Fruit fly (Drosophila melanogaster) whole organism, embryonic: ENCODE results near the gene Tim17a1.
A peak's percentile ranks its signal among the peaks of the same experiment; 100 is the strongest.

Experiments used
- CG10565 ChIP-seq: fragments of 200-800 bp; sonication (Bioruptor generic); optimal IDR thresholded peaks from 3 replicates; lab custom pipeline; 2016; ENCODE audit warnings: missing biosample characterization, mild to moderate bottlenecking, missing genetic modification characterization
- CG11398 ChIP-seq: fragments of 200-800 bp; sonication (Bioruptor generic); optimal IDR thresholded peaks from 2 replicates; lab custom pipeline; 2016; ENCODE audit warnings: missing biosample characterization, missing genetic modification characterization
- CG12104 ChIP-seq: fragments of 200-800 bp; sonication (Bioruptor generic); optimal IDR thresholded peaks from 3 replicates; lab custom pipeline; 2016; ENCODE audit warnings: missing biosample characterization, missing genetic modification characterization
- CG1233 ChIP-seq: fragments of 200-800 bp; sonication (Bioruptor generic); optimal IDR thresholded peaks from 4 replicates; lab custom pipeline; 2018; ENCODE audit warnings: missing biosample characterization, mild to moderate bottlenecking, missing genetic modification characterization
- CG12942 ChIP-seq: fragments of 200-800 bp; sonication (Bioruptor generic); optimal IDR thresholded peaks from 3 replicates; lab custom pipeline; 2016; ENCODE audit warnings: missing biosample characterization, missing genetic modification characterization
- CG13894 ChIP-seq: fragments of 200-800 bp; sonication (Bioruptor generic); optimal IDR thresholded peaks from 3 replicates; lab custom pipeline; 2018; ENCODE audit warnings: missing biosample characterization, mild to moderate bottlenecking, missing genetic modification characterization, moderate library complexity
- CG14860 ChIP-seq: fragments of 200-800 bp; sonication (Bioruptor generic); IDR thresholded peaks from 3 replicates; pipeline ENCODE4 v1.3.6; 2022; ENCODE audit warnings: missing biosample characterization, missing genetic modification characterization; ENCODE audit not compliant: partially characterized antibody
- CG1529 ChIP-seq: fragments of 200-800 bp; sonication (Bioruptor generic); optimal IDR thresholded peaks from 3 replicates; lab custom pipeline; 2018; ENCODE audit warnings: missing biosample characterization, missing genetic modification characterization
- CG1602 ChIP-seq: fragments of 200-800 bp; sonication (Bioruptor generic); optimal IDR thresholded peaks from 3 replicates; lab custom pipeline; 2016; ENCODE audit warnings: missing biosample characterization, missing genetic modification characterization
- CG16863 ChIP-seq: fragments of 200-800 bp; sonication (Bioruptor generic); optimal IDR thresholded peaks from 3 replicates; lab custom pipeline; 2016; ENCODE audit warnings: missing biosample characterization, missing genetic modification characterization
- CG17361 ChIP-seq: fragments of 200-800 bp; sonication (Bioruptor generic); IDR thresholded peaks from 3 replicates; pipeline ENCODE4 v1.3.6; 2022; ENCODE audit warnings: missing biosample characterization, missing genetic modification characterization
- CG17612 ChIP-seq: fragments of 200-800 bp; sonication (Bioruptor generic); IDR thresholded peaks from 2 replicates; pipeline ENCODE4 v1.3.6; 2022; ENCODE audit warnings: missing biosample characterization, missing genetic modification characterization
- CG17802 ChIP-seq: fragments of 200-800 bp; sonication (Bioruptor generic); optimal IDR thresholded peaks from 2 replicates; lab custom pipeline; 2018; ENCODE audit warnings: missing biosample characterization, mild to moderate bottlenecking, missing genetic modification characterization, moderate library complexity
- CG17829 ChIP-seq: fragments of 200-800 bp; optimal IDR thresholded peaks from 2 replicates; lab custom pipeline; 2019; ENCODE audit warnings: missing biosample characterization, mild to moderate bottlenecking, missing genetic modification characterization, moderate library complexity
- CG2678 ChIP-seq: fragments of 200-800 bp; sonication (Bioruptor generic); optimal IDR thresholded peaks from 3 replicates; lab custom pipeline; 2019; ENCODE audit warnings: missing biosample characterization, mild to moderate bottlenecking, missing genetic modification characterization, moderate library complexity
- CG2889 ChIP-seq: fragments of 200-800 bp; sonication (Bioruptor generic); IDR thresholded peaks from 3 replicates; pipeline ENCODE4 v1.3.6; 2022; ENCODE audit warnings: missing biosample characterization, missing genetic modification characterization
- CG30431 ChIP-seq: fragments of 200-800 bp; sonication (Bioruptor generic); optimal IDR thresholded peaks from 2 replicates; lab custom pipeline; 2017; ENCODE audit warnings: missing biosample characterization, missing genetic modification characterization
- CG31441 ChIP-seq: fragments of 200-800 bp; sonication (Bioruptor generic); IDR thresholded peaks from 2 replicates; pipeline ENCODE4 v1.3.6; 2022; ENCODE audit warnings: missing biosample characterization, missing genetic modification characterization
- CG3163 ChIP-seq: fragments of 200-800 bp; sonication (Bioruptor generic); optimal IDR thresholded peaks from 3 replicates; lab custom pipeline; 2016; ENCODE audit warnings: missing biosample characterization, missing genetic modification characterization
- CG32532 ChIP-seq: fragments of 200-800 bp; sonication (Bioruptor generic); IDR thresholded peaks from 2 replicates; pipeline ENCODE4 v1.3.6; 2022; ENCODE audit warnings: missing biosample characterization, missing genetic modification characterization
- CG34224 ChIP-seq: fragments of 200-800 bp; sonication (Bioruptor generic); IDR thresholded peaks from 3 replicates; pipeline ENCODE4 v1.3.6; 2022; ENCODE audit warnings: missing biosample characterization, missing genetic modification characterization; ENCODE audit not compliant: partially characterized antibody
- CG3726 ChIP-seq: fragments of 200-800 bp; sonication (Bioruptor generic); IDR thresholded peaks from 3 replicates; pipeline ENCODE4, ENCODE4 v1.3.6; 2022; ENCODE audit warnings: missing biosample characterization, missing genetic modification characterization
- CG3847 ChIP-seq: fragments of 200-800 bp; sonication (Bioruptor generic); IDR thresholded peaks from 2 replicates; pipeline ENCODE4 v1.3.6; 2022; ENCODE audit warnings: missing biosample characterization, missing genetic modification characterization
- CG4617 ChIP-seq: fragments of 200-800 bp; sonication (Bioruptor generic); optimal IDR thresholded peaks from 3 replicates; lab custom pipeline; 2016; ENCODE audit warnings: missing biosample characterization, missing genetic modification characterization, borderline replicate concordance
- CG6272 ChIP-seq: fragments of 200-800 bp; sonication (Bioruptor generic); IDR thresholded peaks from 2 replicates; pipeline ENCODE4 v1.3.6; 2022; ENCODE audit warnings: missing biosample characterization, missing genetic modification characterization
- CG7556 ChIP-seq: fragments of 200-800 bp; sonication (Bioruptor generic); optimal IDR thresholded peaks from 2 replicates; lab custom pipeline; 2017; ENCODE audit warnings: missing biosample characterization, mild to moderate bottlenecking, missing genetic modification characterization
- CG9797 ChIP-seq: fragments of 200-800 bp; sonication (Bioruptor generic); optimal IDR thresholded peaks from 3 replicates; lab custom pipeline; 2018; ENCODE audit warnings: missing biosample characterization, mild to moderate bottlenecking, missing genetic modification characterization
- CTCF ChIP-seq: fragments of 200-800 bp; sonication (Bioruptor generic); optimal IDR thresholded peaks from 2 replicates; lab custom pipeline; 2017; ENCODE audit warnings: missing biosample characterization, mild to moderate bottlenecking, missing genetic modification characterization, moderate library complexity
- Camta ChIP-seq: fragments of 200-800 bp; sonication (Bioruptor generic); optimal IDR thresholded peaks from 2 replicates; lab custom pipeline; 2016; ENCODE audit warnings: missing biosample characterization, missing genetic modification characterization
- Eip74EF ChIP-seq, 2 experiments: fragments of 200-800 bp in 1 of 2; fragments of >200 bp in 1 of 2; sonication (Bioruptor generic) in 1 of 2; optimal IDR thresholded peaks; 2 replicates each; lab custom pipeline; 2017 to 2019; ENCODE audit warnings: missing biosample characterization in 2 of 2, missing genetic modification characterization in 2 of 2, mild to moderate bottlenecking in 1 of 2, moderate library complexity in 1 of 2
- Elba2 ChIP-seq: fragments of 200-800 bp; sonication (Bioruptor generic); optimal IDR thresholded peaks from 3 replicates; lab custom pipeline; 2016; ENCODE audit warnings: missing biosample characterization, missing genetic modification characterization
- Hey ChIP-seq: fragments of 200-800 bp; sonication (Bioruptor generic); optimal IDR thresholded peaks from 3 replicates; lab custom pipeline; 2018; ENCODE audit warnings: missing biosample characterization, mild to moderate bottlenecking, missing genetic modification characterization
- Hsf ChIP-seq: fragments of 200-800 bp; sonication (Bioruptor generic); optimal IDR thresholded peaks from 3 replicates; lab custom pipeline; 2016; ENCODE audit warnings: missing biosample characterization, missing genetic modification characterization
- NfI ChIP-seq: fragments of 200-800 bp; sonication (Bioruptor generic); optimal IDR thresholded peaks from 3 replicates; lab custom pipeline; 2018; ENCODE audit warnings: missing biosample characterization, mild to moderate bottlenecking, missing genetic modification characterization, moderate library complexity
- Side ChIP-seq: fragments of 200-800 bp; sonication (Bioruptor generic); optimal IDR thresholded peaks from 2 replicates; lab custom pipeline; 2016; ENCODE audit warnings: missing biosample characterization, missing genetic modification characterization
- Xbp1 ChIP-seq: fragments of 200-800 bp; sonication (Bioruptor generic); optimal IDR thresholded peaks from 3 replicates; lab custom pipeline; 2016; ENCODE audit warnings: missing biosample characterization, mild to moderate bottlenecking, missing genetic modification characterization
- YL-1 ChIP-seq: fragments of 200-800 bp; sonication (Bioruptor generic); optimal IDR thresholded peaks from 3 replicates; lab custom pipeline; 2017; ENCODE audit warnings: missing biosample characterization, mild to moderate bottlenecking, missing genetic modification characterization
- dmrt11E ChIP-seq: fragments of 200-800 bp; sonication (Bioruptor generic); optimal IDR thresholded peaks from 3 replicates; lab custom pipeline; 2018; ENCODE audit warnings: missing biosample characterization, mild to moderate bottlenecking, missing genetic modification characterization, moderate library complexity
- ems ChIP-seq: fragments of 200-800 bp; sonication (Bioruptor generic); optimal IDR thresholded peaks from 3 replicates; lab custom pipeline; 2016; ENCODE audit warnings: missing biosample characterization, missing genetic modification characterization
- esg ChIP-seq: fragments of 200-800 bp; sonication (Bioruptor generic); conservative IDR thresholded peaks from 2 replicates; pipeline ENCODE4 v1.3.6; 2022; ENCODE audit warnings: missing biosample characterization, missing genetic modification characterization
- ewg ChIP-seq: fragments of 200-800 bp; sonication (Bioruptor generic); optimal IDR thresholded peaks from 3 replicates; lab custom pipeline; 2017; ENCODE audit warnings: mild to moderate bottlenecking, missing biosample characterization, missing genetic modification reagents, missing genetic modification characterization
- fd96Cb ChIP-seq: fragments of 200-800 bp; sonication (Bioruptor generic); optimal IDR thresholded peaks from 2 replicates; lab custom pipeline; 2018; ENCODE audit warnings: missing biosample characterization, mild to moderate bottlenecking, missing genetic modification characterization, moderate library complexity
- gcm ChIP-seq: fragments of 200-800 bp; sonication (Bioruptor generic); optimal IDR thresholded peaks from 2 replicates; lab custom pipeline; 2019; ENCODE audit warnings: missing biosample characterization, mild to moderate bottlenecking, missing genetic modification characterization, moderate library complexity
- her ChIP-seq: fragments of 200-800 bp; sonication (Bioruptor generic); optimal IDR thresholded peaks from 2 replicates; lab custom pipeline; 2016; ENCODE audit warnings: missing biosample characterization, missing genetic modification characterization
- kah ChIP-seq: fragments of 200-800 bp; sonication (Bioruptor generic); optimal IDR thresholded peaks from 2 replicates; lab custom pipeline; 2018; ENCODE audit warnings: missing biosample characterization, mild to moderate bottlenecking, missing genetic modification characterization
- kay ChIP-seq: fragments of 200-800 bp; sonication (Bioruptor generic); optimal IDR thresholded peaks from 2 replicates; lab custom pipeline; 2016; ENCODE audit warnings: missing biosample characterization, missing genetic modification characterization
- ranshi ChIP-seq: fragments of 200-800 bp; sonication (Bioruptor generic); IDR thresholded peaks from 2 replicates; pipeline ENCODE4 v1.3.6; 2022; ENCODE audit warnings: missing biosample characterization, missing genetic modification characterization
- scrt ChIP-seq: fragments of 200-800 bp; sonication (Bioruptor generic); optimal IDR thresholded peaks from 2 replicates; lab custom pipeline; 2018; ENCODE audit warnings: missing biosample characterization, mild to moderate bottlenecking, missing genetic modification characterization, moderate library complexity
- sens-2 ChIP-seq: fragments of 200-800 bp; sonication (Bioruptor generic); IDR thresholded peaks from 2 replicates; pipeline ENCODE4 v1.3.6; 2022; ENCODE audit warnings: missing biosample characterization, missing genetic modification characterization
- ssp ChIP-seq: fragments of 200-800 bp; sonication (Bioruptor generic); IDR thresholded peaks from 2 replicates; pipeline ENCODE4 v1.3.6; 2022; ENCODE audit warnings: missing biosample characterization, missing genetic modification characterization
- sug ChIP-seq: fragments of 200-800 bp; optimal IDR thresholded peaks from 2 replicates; lab custom pipeline; 2019; ENCODE audit warnings: missing biosample characterization, mild to moderate bottlenecking, missing genetic modification characterization, moderate library complexity
- z ChIP-seq: fragments of 200-800 bp; sonication (Bioruptor generic); IDR thresholded peaks from 3 replicates; pipeline ENCODE4 v1.3.6; 2022; ENCODE audit warnings: missing biosample characterization, missing genetic modification characterization

Tim17a1 gene

DNA sequence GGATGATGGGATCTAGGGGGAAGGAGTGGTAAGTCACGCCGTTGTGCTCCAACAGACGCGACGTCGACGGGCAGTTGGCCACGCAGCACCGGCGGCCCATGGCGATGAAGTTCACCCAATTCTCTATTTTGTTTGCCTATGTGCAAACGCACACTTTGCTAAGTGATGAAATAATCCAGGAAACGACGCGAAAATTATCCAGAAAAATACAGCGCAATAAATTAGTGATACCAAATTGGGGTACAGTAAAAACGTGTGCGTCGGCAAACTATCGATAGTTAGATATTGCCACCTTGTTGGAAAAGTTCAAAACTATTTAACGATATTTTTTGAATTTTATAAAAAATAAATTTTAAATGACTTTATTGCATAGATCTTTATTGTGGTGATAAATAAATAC lies 8.4 kb downstream of the Tim17a1 start, which contains the start of gene MBD-R2 (continued):
- no peak for TF ChIP-seq CG2889 (GFP tag; lab: Robert Waterston, UW)
- no peak for TF ChIP-seq CG12104 (GFP tag; lab: Kevin White, UChicago)
- no peak for TF ChIP-seq CG7556 (GFP tag; lab: Kevin White, UChicago)
- no peak for TF ChIP-seq esg
- TF ChIP-seq CG9797 (GFP tag; lab: Kevin White, UChicago) = peak; percentile 60
- no peak for TF ChIP-seq CG1602
- TF ChIP-seq CG17361 (GFP tag; lab: Robert Waterston, UW) = 0 out of 3 replicates have a peak, but pooled peaks have one; percentile 26
- no peak for TF ChIP-seq ranshi (GFP tag; lab: Robert Waterston, UW)
- TF ChIP-seq ewg = no peak
- no peak for TF ChIP-seq NfI (GFP tag; lab: Kevin White, UChicago)
- TF ChIP-seq Xbp1 (GFP tag; lab: Kevin White, UChicago) = no peak
- no peak for TF ChIP-seq scrt (GFP tag; lab: Kevin White, UChicago)
- peak; percentile 1 for TF ChIP-seq gcm
- no peak for TF ChIP-seq ssp (GFP tag; lab: Robert Waterston, UW)
- no peak for TF ChIP-seq Hsf (GFP tag; lab: Kevin White, UChicago)
- TF ChIP-seq CG2678 (tag; lab: Kevin White, UChicago) = no peak
- no peak for TF ChIP-seq CG10565 (GFP tag; lab: Kevin White, UChicago)
- no peak for TF ChIP-seq Elba2 (GFP tag; lab: Kevin White, UChicago)
- TF ChIP-seq CG30431 (GFP tag; lab: Kevin White, UChicago) = no peak
- no peak for TF ChIP-seq her
- TF ChIP-seq Hey (tag; lab: Kevin White, UChicago) = no peak
- TF ChIP-seq CG17802 = no peak
- no peak for TF ChIP-seq fd96Cb (tag; lab: Kevin White, UChicago)
- peak; percentile 0 for TF ChIP-seq sug (tag; lab: Kevin White, UChicago)
- no peak for TF ChIP-seq sens-2 (GFP tag; lab: Robert Waterston, UW)
- TF ChIP-seq CG12942 (GFP tag; lab: Kevin White, UChicago) = no peak
- TF ChIP-seq CG4617 = peak; percentile 94
- no peak for TF ChIP-seq CG3163 (GFP tag; lab: Kevin White, UChicago)
- peak; percentile 25; the same call in 1 of the 2 replicates for TF ChIP-seq CG31441 (GFP tag; lab: Robert Waterston, UW)
- no peak for TF ChIP-seq kay (GFP tag; lab: Kevin White, UChicago)
- no peak for TF ChIP-seq Side (GFP tag; lab: Kevin White, UChicago)
- TF ChIP-seq CG14860 (GFP tag; lab: Robert Waterston, UW) = 0 out of 3 replicates have a peak, but pooled peaks have one; percentile 37
- TF ChIP-seq CG1233 = no peak
- TF ChIP-seq CG3726 = no peak
- no peak for TF ChIP-seq CG1529 (GFP tag; lab: Kevin White, UChicago)
- no peak for TF ChIP-seq CG17612 (GFP tag; lab: Robert Waterston, UW)
- no peak for TF ChIP-seq CG17829
- no peak for TF ChIP-seq CG3847 (GFP tag; lab: Robert Waterston, UW)
- TF ChIP-seq CTCF (GFP tag; lab: Kevin White, UChicago) = peak; percentile 52
- TF ChIP-seq CG16863 (GFP tag; lab: Kevin White, UChicago) = no peak
- TF ChIP-seq ems (GFP tag; lab: Kevin White, UChicago) = no peak
- no peak for TF ChIP-seq z (GFP tag; lab: Robert Waterston, UW)
- no peak for TF ChIP-seq Eip74EF (GFP tag; optimal IDR thresholded peaks at IDR 0.05; lab: Kevin White, UChicago)
- TF ChIP-seq CG6272 (GFP tag; lab: Robert Waterston, UW) = no peak
- peak; percentile 87 for TF ChIP-seq YL-1
- TF ChIP-seq CG34224 (GFP tag; lab: Robert Waterston, UW) = peak; percentile 66; the same call in 2 of the 3 replicates
- TF ChIP-seq kah (GFP tag; lab: Kevin White, UChicago) = no peak
- TF ChIP-seq CG11398 (GFP tag; lab: Kevin White, UChicago) = no peak
- no peak for TF ChIP-seq dmrt11E (tag; lab: Kevin White, UChicago)
- TF ChIP-seq CG13894 (tag; lab: Kevin White, UChicago) = no peak
- TF ChIP-seq CG32532 = no peak
- TF ChIP-seq Camta = no peak
